2 fruit fly cellular contexts compared by ENCODE assay signal in the genomic region with DNA sequence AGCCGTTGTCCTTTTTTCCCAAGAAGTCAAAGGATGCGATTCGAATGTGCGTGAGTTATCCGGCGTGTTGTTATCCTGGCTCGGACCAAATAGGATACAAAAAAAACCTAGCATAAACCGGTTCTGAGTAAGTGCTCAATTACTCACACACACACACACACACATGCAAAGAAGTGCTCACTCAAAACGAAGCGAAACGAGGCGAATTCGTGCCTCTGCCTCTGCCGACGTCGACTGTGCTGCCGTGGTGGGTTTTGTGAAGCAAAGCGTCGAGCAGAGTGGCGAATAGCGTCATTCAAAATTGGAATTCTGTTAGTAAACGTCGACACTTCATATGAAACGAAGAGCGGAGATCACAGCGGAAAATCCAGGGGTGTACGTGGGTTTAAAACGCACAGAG.
TF ChIP-seq lines count a peak whose summit lies in the region.

Gene bi (plus strand): TSS at position 311 of the 400 bp plus-strand sequence.

- no peak for TF ChIP-seq CTCF in whole organism, embryonic (GFP tag; optimal IDR thresholded peaks at IDR 0.05; lab: Kevin White, UChicago)

TF ChIP-seq in whole organism, embryonic, 481 proteins besides CTCF, POLR2A, EP300 and RAD21:
- TF ChIP-seq z (GFP tag; IDR thresholded peaks at IDR 0.05; lab: Robert Waterston, UW) (peak; percentile 97), Nf-YC (tag; optimal IDR thresholded peaks at IDR 0.05; lab: Kevin White, UChicago) (peak; percentile 31), chinmo (GFP tag; IDR thresholded peaks at IDR 0.05; lab: Robert Waterston, UW; ENCODE audit: partially characterized antibody) (0 out of 4 replicates have a peak, but pooled peaks have one; percentile 25), sisA (GFP tag; IDR thresholded peaks at IDR 0.05; lab: Robert Waterston, UW) (no peak), odd (GFP tag; optimal IDR thresholded peaks at IDR 0.05; lab: Kevin White, UChicago) (no peak), CG10431 (GFP tag; optimal IDR thresholded peaks at IDR 0.05; lab: Kevin White, UChicago) (no peak), ranshi (GFP tag; IDR thresholded peaks at IDR 0.05; lab: Robert Waterston, UW) (no peak), Adf1 (GFP tag; IDR thresholded peaks at IDR 0.05; lab: Robert Waterston, UW) (peak; percentile 36), cwo (GFP tag; optimal IDR thresholded peaks at IDR 0.05; lab: Kevin White, UChicago) (no peak), CG12219 (GFP tag; optimal IDR thresholded peaks at IDR 0.05; lab: Kevin White, UChicago) (no peak), CG17361 (GFP tag; IDR thresholded peaks at IDR 0.05; lab: Robert Waterston, UW) (no peak), Dref (GFP tag; IDR thresholded peaks at IDR 0.05; lab: Robert Waterston, UW) (no peak), vfl (GFP tag; optimal IDR thresholded peaks at IDR 0.05; lab: Kevin White, UChicago) (no peak), Lpt (GFP tag; optimal IDR thresholded peaks at IDR 0.05; lab: Kevin White, UChicago) (no peak), CG1024 (GFP tag; IDR thresholded peaks at IDR 0.05; lab: Robert Waterston, UW) (no peak), CG3281 (GFP tag; optimal IDR thresholded peaks at IDR 0.05; lab: Kevin White, UChicago) (no peak), lmd (GFP tag; IDR thresholded peaks at IDR 0.05; lab: Robert Waterston, UW) (no peak), CG12155 (GFP tag; optimal IDR thresholded peaks at IDR 0.05; lab: Kevin White, UChicago) (no peak), cg (GFP tag; optimal IDR thresholded peaks at IDR 0.05; lab: Kevin White, UChicago) (peak; percentile 72), CG2199 (GFP tag; IDR thresholded peaks at IDR 0.05; lab: Robert Waterston, UW) (no peak), CG15269 (tag; optimal IDR thresholded peaks at IDR 0.05; lab: Kevin White, UChicago) (no peak), sens (GFP tag; lab: Kevin White, UChicago) (no peak), CG3407 (GFP tag; optimal IDR thresholded peaks at IDR 0.05; lab: Kevin White, UChicago) (no peak), Nf-YB (GFP tag; optimal IDR thresholded peaks at IDR 0.05; lab: Kevin White, UChicago) (peak; percentile 72), CG14667 (GFP tag; IDR thresholded peaks at IDR 0.05; lab: Robert Waterston, UW) (no peak), Jarid2 (GFP tag; optimal IDR thresholded peaks at IDR 0.05; lab: Kevin White, UChicago) (peak; percentile 17), CG8359 (GFP tag; optimal IDR thresholded peaks at IDR 0.05; lab: Kevin White, UChicago; ENCODE audit: borderline replicate concordance) (no peak), sob (GFP tag; IDR thresholded peaks at IDR 0.05; lab: Robert Waterston, UW) (no peak), Deaf1 (tag; optimal IDR thresholded peaks at IDR 0.05; lab: Kevin White, UChicago) (peak; percentile 46), sqz (GFP tag; optimal IDR thresholded peaks at IDR 0.05; lab: Kevin White, UChicago) (peak; percentile 6)

TF ChIP-seq in whole organism, prepupa, 60 proteins besides CTCF, POLR2A, EP300 and RAD21:
- TF ChIP-seq Eip78C (GFP tag; lab: Kevin White, UChicago), result peak; percentile 17
- TF ChIP-seq CG6276 (GFP tag; optimal IDR thresholded peaks at IDR 0.05; lab: Kevin White, UChicago), result no peak
